Fruit fly (Drosophila melanogaster) whole organism, prepupa: ENCODE measurements around the gene Sry-beta.

ENCODE experiments used
- CG1621 ChIP-seq: fragments of 200-800 bp; sonication (Bioruptor generic); optimal IDR thresholded peaks from 3 replicates; lab custom pipeline; 2018; ENCODE audit warnings: missing biosample characterization, mild to moderate bottlenecking, missing genetic modification characterization
- CG16779 ChIP-seq: fragments of 200-800 bp; sonication (Bioruptor generic); optimal IDR thresholded peaks from 3 replicates; lab custom pipeline; 2017; ENCODE audit warnings: missing biosample characterization, mild to moderate bottlenecking, missing genetic modification characterization
- CG3032 ChIP-seq: fragments of 200-800 bp; optimal IDR thresholded peaks from 2 replicates; lab custom pipeline; 2019; ENCODE audit warnings: missing biosample characterization, mild to moderate bottlenecking, missing genetic modification characterization, moderate library complexity
- CG34406 ChIP-seq: fragments of 200-800 bp; sonication (Bioruptor generic); optimal IDR thresholded peaks from 3 replicates; lab custom pipeline; 2016; ENCODE audit warnings: missing biosample characterization, missing genetic modification characterization
- CG8632 ChIP-seq: fragments of 200-800 bp; sonication (Bioruptor generic); optimal IDR thresholded peaks from 3 replicates; lab custom pipeline; 2016; ENCODE audit warnings: missing biosample characterization, missing genetic modification characterization
- achi ChIP-seq: fragments of 200-800 bp; sonication (Bioruptor generic); optimal IDR thresholded peaks from 3 replicates; lab custom pipeline; 2016; ENCODE audit warnings: missing biosample characterization, missing genetic modification characterization
- spab ChIP-seq: fragments of 200-800 bp; sonication (Bioruptor generic); optimal IDR thresholded peaks from 2 replicates; lab custom pipeline; 2017; ENCODE audit warnings: missing biosample characterization, mild to moderate bottlenecking, missing genetic modification characterization, missing genetic modification reagents

Sry-beta gene

DNA sequence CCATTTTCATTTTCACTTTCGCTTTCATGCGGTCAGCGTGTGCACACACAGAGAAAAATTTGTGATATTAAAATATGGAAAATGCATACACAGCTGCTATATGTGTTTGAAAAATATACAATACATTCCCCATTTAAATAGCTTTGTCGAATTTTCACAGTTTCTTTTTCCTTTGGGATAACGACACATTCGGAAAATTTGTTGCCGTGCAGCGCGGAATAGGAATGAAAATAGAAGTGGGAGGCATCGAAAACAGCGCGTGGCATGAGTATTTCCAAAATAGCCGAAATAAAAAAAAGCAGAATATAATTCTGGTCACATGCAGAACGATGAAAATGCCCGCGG, 53.2 kb downstream of the Sry-beta start (continued):
- no peak for TF ChIP-seq CG16779 (tag; lab: Kevin White, UChicago)
- peak; percentile 57 for TF ChIP-seq achi (GFP tag; lab: Kevin White, UChicago)
- TF ChIP-seq CG1621 (tag; lab: Kevin White, UChicago), result no peak
- no peak for TF ChIP-seq CG8632 (GFP tag; lab: Kevin White, UChicago)
- peak; percentile 23 for TF ChIP-seq CG34406 (GFP tag; lab: Kevin White, UChicago)
- TF ChIP-seq CG3032 (tag; lab: Kevin White, UChicago), result no peak
- TF ChIP-seq spab (GFP tag; lab: Kevin White, UChicago), result no peak
- TF ChIP-seq, all 60 proteins: peak for 40
